Worm (Caenorhabditis elegans): ENCODE measurements around the gene R02F2.6.
A peak's percentile ranks its signal among the peaks of the same experiment; 100 is the strongest.

R02F2.6 gene

ce11 chrIII:5478824-5479368 is at the start of gene R02F2.6, which contains the start of gene R02F2.5:
TSS of gene R02F2.6 (minus strand) at chrIII:5478924.
TSS of gene R02F2.5 (plus strand) at chrIII:5479318.
- TF ChIP-seq W03F9.2 (tag; optimal IDR thresholded peaks at IDR 0.05) (no peak), dao-5 (tag; optimal IDR thresholded peaks at IDR 0.05) (no peak), him-1 (tag; optimal IDR thresholded peaks at IDR 0.05) (no peak)

ce11 chrIII:5525973-5526372 is 47.2 kb upstream of the R02F2.6 start, which contains the start of gene dex-1:
TSS of gene dex-1 (plus strand) at chrIII:5526104.
- no peak for TF ChIP-seq W03F9.2 (tag; optimal IDR thresholded peaks at IDR 0.05)
- no peak for TF ChIP-seq dao-5 (tag; optimal IDR thresholded peaks at IDR 0.05)
- no peak for TF ChIP-seq him-1 (tag; optimal IDR thresholded peaks at IDR 0.05)

DNA sequence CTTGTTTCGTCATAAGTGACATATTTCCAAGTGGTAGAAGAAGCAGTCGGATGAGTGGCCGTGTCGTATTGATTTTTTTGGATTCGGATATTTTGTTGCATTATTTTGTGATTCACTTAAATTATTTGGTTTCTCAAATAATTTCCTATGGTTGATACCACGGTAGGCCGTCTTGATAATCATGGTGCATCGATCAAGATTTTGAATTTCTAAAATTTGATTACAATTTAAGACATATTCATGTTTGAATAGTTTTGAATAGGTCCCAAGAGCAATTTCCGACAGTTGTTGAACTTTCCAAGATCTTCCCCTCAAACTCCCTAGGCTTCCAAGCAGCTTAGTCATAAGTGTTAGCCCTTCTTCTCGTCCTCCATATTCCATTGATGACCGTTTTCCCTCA is 43.2 kb upstream of the R02F2.6 start, which contains the start of gene D1044.4:
Gene D1044.4 (minus strand): TSS at position 101 of the 400 bp plus-strand sequence.
- no peak for TF ChIP-seq W03F9.2 (tag; optimal IDR thresholded peaks at IDR 0.05)
- no peak for TF ChIP-seq him-1 (tag; optimal IDR thresholded peaks at IDR 0.05)
- TF ChIP-seq dao-5 (tag; optimal IDR thresholded peaks at IDR 0.05), result no peak

ce11 chrIII:5517423-5517822 is 38.7 kb upstream of the R02F2.6 start, which contains the start of gene nekl-4:
TSS of gene nekl-4 (minus strand) at chrIII:5517523.
- TF ChIP-seq W03F9.2 (tag; optimal IDR thresholded peaks at IDR 0.05) (no peak), dao-5 (tag; optimal IDR thresholded peaks at IDR 0.05) (no peak), him-1 (tag; optimal IDR thresholded peaks at IDR 0.05) (no peak)

- no peak for TF ChIP-seq W03F9.2 (tag; optimal IDR thresholded peaks at IDR 0.05)
- TF ChIP-seq dao-5 (tag; optimal IDR thresholded peaks at IDR 0.05), result no peak
- TF ChIP-seq him-1 (tag; optimal IDR thresholded peaks at IDR 0.05), result no peak
Observed at ce11 chrIII:5512502-5512901, 33.8 kb upstream of the R02F2.6 start, which contains the start of gene pqn-25. TSS of gene pqn-25 (minus strand) at chrIII:5512602.

ce11 chrIII:5508669-5509068 is 29.9 kb upstream of the R02F2.6 start, which contains the start of gene D1044.7:
TSS of gene D1044.7 (minus strand) at chrIII:5508769.
- TF ChIP-seq W03F9.2 (tag; optimal IDR thresholded peaks at IDR 0.05) (no peak), dao-5 (tag; optimal IDR thresholded peaks at IDR 0.05) (no peak), him-1 (tag; optimal IDR thresholded peaks at IDR 0.05) (no peak)

- TF ChIP-seq him-1 (tag; optimal IDR thresholded peaks at IDR 0.05) (no peak), dao-5 (tag; optimal IDR thresholded peaks at IDR 0.05) (no peak), W03F9.2 (tag; optimal IDR thresholded peaks at IDR 0.05) (no peak)
Observed at ce11 chrIII:5506936-5507335, 28.2 kb upstream of the R02F2.6 start.

- no peak for TF ChIP-seq W03F9.2 (tag; optimal IDR thresholded peaks at IDR 0.05)
- TF ChIP-seq him-1 (tag; optimal IDR thresholded peaks at IDR 0.05), result peak; percentile 16
- no peak for TF ChIP-seq dao-5 (tag; optimal IDR thresholded peaks at IDR 0.05)
Observed at ce11 chrIII:5506023-5506597, 27.4 kb upstream of the R02F2.6 start.

- TF ChIP-seq W03F9.2 (tag; optimal IDR thresholded peaks at IDR 0.05), result no peak
- no peak for TF ChIP-seq him-1 (tag; optimal IDR thresholded peaks at IDR 0.05)
- TF ChIP-seq dao-5 (tag; optimal IDR thresholded peaks at IDR 0.05), result no peak
Observed at ce11 chrIII:5505474-5506022, 26.8 kb upstream of the R02F2.6 start.

ce11 chrIII:5504725-5505473 is 26.2 kb upstream of the R02F2.6 start:
- no peak for TF ChIP-seq him-1 (tag; optimal IDR thresholded peaks at IDR 0.05)
- no peak for TF ChIP-seq dao-5 (tag; optimal IDR thresholded peaks at IDR 0.05)
- TF ChIP-seq W03F9.2 (tag; optimal IDR thresholded peaks at IDR 0.05), result no peak

DNA sequence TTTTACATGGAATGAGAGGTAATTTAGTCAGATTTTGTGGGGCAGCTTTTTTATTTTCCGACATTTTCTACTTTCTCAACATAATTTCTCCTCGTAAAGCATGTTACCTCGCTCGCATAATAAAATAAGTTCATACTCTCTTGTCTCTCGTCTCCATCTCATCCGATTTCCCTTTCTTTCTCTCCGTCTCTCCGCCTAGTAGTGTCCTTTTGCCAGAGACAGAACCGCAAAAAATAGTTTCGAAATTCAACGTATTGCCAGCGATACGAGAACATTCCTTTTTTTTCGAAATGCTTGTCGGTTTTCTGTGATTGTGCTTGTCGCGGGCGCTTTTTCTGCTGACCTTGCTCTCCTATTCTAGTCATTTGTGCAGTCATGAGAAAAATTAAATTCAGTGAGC is 25.4 kb upstream of the R02F2.6 start:
- TF ChIP-seq W03F9.2 (tag; optimal IDR thresholded peaks at IDR 0.05) (no peak), dao-5 (tag; optimal IDR thresholded peaks at IDR 0.05) (no peak), him-1 (tag; optimal IDR thresholded peaks at IDR 0.05) (no peak)

DNA sequence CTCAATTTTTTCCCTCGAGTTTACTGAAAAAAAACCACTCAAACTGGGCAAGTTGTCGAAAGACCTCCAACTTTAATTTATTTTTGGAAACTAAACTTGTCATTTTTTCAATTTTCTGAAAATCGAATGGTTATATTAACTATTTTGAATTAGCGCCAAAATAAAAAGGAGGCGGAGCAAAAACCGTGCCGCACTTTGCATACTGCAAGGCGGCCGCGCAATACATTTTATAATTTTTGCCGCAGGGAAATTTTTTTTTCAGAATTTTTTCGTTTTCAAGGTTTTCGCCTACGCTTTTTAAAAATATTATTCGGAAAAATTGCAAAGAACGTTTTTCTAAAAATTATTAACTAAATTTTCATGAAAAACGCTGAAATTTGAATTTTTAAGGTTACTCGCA is 24.9 kb upstream of the R02F2.6 start:
- TF ChIP-seq him-1 (tag; optimal IDR thresholded peaks at IDR 0.05) (no peak), W03F9.2 (tag; optimal IDR thresholded peaks at IDR 0.05) (no peak), dao-5 (tag; optimal IDR thresholded peaks at IDR 0.05) (no peak)

DNA sequence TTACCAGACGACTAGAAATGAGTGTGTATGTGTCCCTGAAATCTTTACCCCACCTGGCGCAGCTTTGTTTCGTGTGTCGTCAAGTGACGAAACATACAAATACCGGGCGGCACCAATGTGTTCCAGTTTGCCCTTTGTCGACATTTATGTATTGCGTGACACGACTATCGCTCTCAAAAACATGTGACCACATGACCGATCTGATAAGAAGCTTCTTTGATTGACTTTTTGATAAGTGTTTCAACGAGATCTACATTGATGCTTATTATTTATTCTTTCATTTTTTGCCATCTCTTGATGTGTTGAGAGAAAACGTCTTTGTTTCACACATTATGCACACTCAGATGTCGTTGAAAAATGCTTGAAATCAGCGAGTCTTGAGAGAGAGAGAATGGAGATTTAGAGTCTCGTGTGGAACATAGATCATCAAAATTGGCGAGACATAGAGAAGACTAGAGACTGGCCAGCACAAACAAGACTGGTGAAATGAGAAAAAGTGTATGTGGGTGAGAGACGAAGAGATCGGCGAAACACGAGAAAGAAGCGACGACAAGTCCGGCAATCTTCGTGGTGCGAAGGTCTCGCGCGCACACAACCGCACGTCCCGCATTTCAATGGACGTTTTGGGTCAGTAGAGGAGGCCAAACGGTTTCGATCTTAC is 24.3 kb upstream of the R02F2.6 start:
- TF ChIP-seq him-1 (tag; optimal IDR thresholded peaks at IDR 0.05) (peak; percentile 32), W03F9.2 (tag; optimal IDR thresholded peaks at IDR 0.05) (no peak)

All from whole organism, L4/young adult.